Fruit fly (Drosophila melanogaster) S2 (cell line): Measurements from ENCODE around the gene CG46427.

Experiments
- CG8478 ChIP-seq: fragments of >200 bp; optimal IDR thresholded peaks from 2 replicates; lab custom pipeline; 2018
- CTCF ChIP-seq, 2 experiments: fragments of >200 bp; optimal IDR thresholded peaks; 2 replicates each; lab custom pipeline; 2018

dm6 chr3R:12441008-12441606, 2.2 kb upstream of the CG46427 start:
- TF ChIP-seq CTCF (optimal IDR thresholded peaks at IDR 0.05; lab: Kevin White, UChicago) (no peak), CG8478 (lab: Kevin White, UChicago) (no peak)
